Fruit fly (Drosophila melanogaster) whole organism, prepupa: ENCODE measurements around the gene CG9498.

Experiments
- CG10631 ChIP-seq: fragments of 200-800 bp; sonication (Bioruptor generic); optimal IDR thresholded peaks from 2 replicates; lab custom pipeline; 2016; ENCODE audit warnings: missing biosample characterization, missing genetic modification characterization
- CG11294 ChIP-seq: fragments of 200-800 bp; sonication (Bioruptor generic); IDR thresholded peaks from 2 replicates; pipeline ENCODE4 v1.3.6; 2022; ENCODE audit warnings: missing biosample characterization, missing genetic modification characterization
- CG11762 ChIP-seq: fragments of 200-800 bp; sonication (Bioruptor generic); optimal IDR thresholded peaks from 3 replicates; lab custom pipeline; 2016; ENCODE audit warnings: missing biosample characterization, missing genetic modification characterization; ENCODE audit not compliant: insufficient read depth
- CG11902 ChIP-seq: fragments of 200-800 bp; sonication (Bioruptor generic); optimal IDR thresholded peaks from 3 replicates; lab custom pipeline; 2016; ENCODE audit warnings: missing biosample characterization, missing genetic modification characterization
- CG15336 ChIP-seq: fragments of 200-800 bp; sonication (Bioruptor generic); IDR thresholded peaks from 2 replicates; pipeline ENCODE4 v1.3.6; 2022; ENCODE audit warnings: missing biosample characterization, missing genetic modification characterization
- CG1621 ChIP-seq: fragments of 200-800 bp; sonication (Bioruptor generic); optimal IDR thresholded peaks from 3 replicates; lab custom pipeline; 2018; ENCODE audit warnings: missing biosample characterization, mild to moderate bottlenecking, missing genetic modification characterization
- CG16779 ChIP-seq: fragments of 200-800 bp; sonication (Bioruptor generic); optimal IDR thresholded peaks from 3 replicates; lab custom pipeline; 2017; ENCODE audit warnings: missing biosample characterization, mild to moderate bottlenecking, missing genetic modification characterization
- CG31627 ChIP-seq: fragments of 200-800 bp; sonication (Bioruptor generic); optimal IDR thresholded peaks from 3 replicates; lab custom pipeline; 2016; ENCODE audit warnings: missing biosample characterization, missing genetic modification characterization
- CG32006 ChIP-seq: fragments of 200-800 bp; sonication (Bioruptor generic); optimal IDR thresholded peaks from 3 replicates; lab custom pipeline; 2017; ENCODE audit warnings: missing biosample characterization, mild to moderate bottlenecking, missing genetic modification characterization
- CG3919 ChIP-seq: fragments of 200-800 bp; sonication (Bioruptor generic); optimal IDR thresholded peaks from 3 replicates; lab custom pipeline; 2016; ENCODE audit warnings: missing biosample characterization, missing genetic modification characterization
- CG4318 ChIP-seq: fragments of 200-800 bp; sonication (Bioruptor generic); optimal IDR thresholded peaks from 3 replicates; lab custom pipeline; 2017; ENCODE audit warnings: missing biosample characterization, mild to moderate bottlenecking, missing genetic modification characterization
- CG6163 ChIP-seq: fragments of 200-800 bp; sonication (Bioruptor generic); IDR thresholded peaks from 3 replicates; pipeline ENCODE4 v1.3.6; 2022; ENCODE audit warnings: missing biosample characterization, missing genetic modification characterization
- CG6276 ChIP-seq: fragments of 200-800 bp; sonication (Bioruptor generic); optimal IDR thresholded peaks from 2 replicates; lab custom pipeline; 2017; ENCODE audit warnings: missing biosample characterization, mild to moderate bottlenecking, missing genetic modification characterization
- CG6792 ChIP-seq: fragments of 200-800 bp; sonication (Bioruptor generic); optimal IDR thresholded peaks from 3 replicates; lab custom pipeline; 2016; ENCODE audit warnings: missing biosample characterization, missing genetic modification characterization
- CG6808 ChIP-seq: fragments of 200-800 bp; sonication (Bioruptor generic); optimal IDR thresholded peaks from 3 replicates; lab custom pipeline; 2017; ENCODE audit warnings: missing biosample characterization, missing genetic modification characterization, mild to moderate bottlenecking, moderate library complexity, missing genetic modification reagents
- CG7368 ChIP-seq: fragments of 200-800 bp; sonication (Bioruptor generic); optimal IDR thresholded peaks from 3 replicates; lab custom pipeline; 2016; ENCODE audit warnings: missing biosample characterization, missing genetic modification characterization
- CG8319 ChIP-seq: fragments of 200-800 bp; sonication (Bioruptor generic); optimal IDR thresholded peaks from 3 replicates; lab custom pipeline; 2016; ENCODE audit warnings: missing biosample characterization, missing genetic modification characterization
- CG9139 ChIP-seq: fragments of 200-800 bp; sonication (Bioruptor generic); optimal IDR thresholded peaks from 3 replicates; lab custom pipeline; 2017; ENCODE audit warnings: missing biosample characterization, mild to moderate bottlenecking, missing genetic modification characterization
- Eip75B ChIP-seq: fragments of 200-800 bp; sonication (Bioruptor generic); optimal IDR thresholded peaks from 3 replicates; lab custom pipeline; 2016; ENCODE audit warnings: missing biosample characterization, missing genetic modification characterization
- Eip78C ChIP-seq: fragments of 200-800 bp; sonication (Bioruptor generic); peaks from one replicate; lab custom pipeline; 2016; ENCODE audit warnings: missing biosample characterization, missing genetic modification characterization
- Eip93F ChIP-seq: fragments of 200-800 bp; sonication (Bioruptor generic); optimal IDR thresholded peaks from 2 replicates; lab custom pipeline; 2016; ENCODE audit warnings: missing biosample characterization, mild to moderate bottlenecking, missing genetic modification characterization
- Ets21C ChIP-seq: fragments of 200-800 bp; sonication (Bioruptor generic); optimal IDR thresholded peaks from 3 replicates; lab custom pipeline; 2016; ENCODE audit warnings: missing biosample characterization, missing genetic modification characterization
- Ets96B ChIP-seq: fragments of 200-800 bp; optimal IDR thresholded peaks from 2 replicates; lab custom pipeline; 2019; ENCODE audit warnings: missing biosample characterization, mild to moderate bottlenecking, missing genetic modification characterization, moderate library complexity
- Gug ChIP-seq: fragments of 200-800 bp; sonication (Bioruptor generic); IDR thresholded peaks from 2 replicates; pipeline ENCODE4 v1.3.6; 2022; ENCODE audit warnings: missing biosample characterization, missing genetic modification characterization
- Hr38 ChIP-seq: sonication (Bioruptor generic); optimal IDR thresholded peaks from 2 replicates; lab custom pipeline; 2016; ENCODE audit warnings: missing biosample characterization, missing genetic modification characterization
- Hr39 ChIP-seq: fragments of 200-800 bp; sonication (Bioruptor generic); optimal IDR thresholded peaks from 2 replicates; lab custom pipeline; 2016; ENCODE audit warnings: missing biosample characterization, missing genetic modification characterization
- Hr4 ChIP-seq: fragments of 200-800 bp; sonication (Bioruptor generic); optimal IDR thresholded peaks from 3 replicates; lab custom pipeline; 2016; ENCODE audit warnings: missing biosample characterization, missing genetic modification characterization
- Lpt ChIP-seq: fragments of 200-800 bp; sonication (Bioruptor generic); optimal IDR thresholded peaks from 3 replicates; lab custom pipeline; 2016; ENCODE audit warnings: missing biosample characterization, missing genetic modification characterization
- Met ChIP-seq: fragments of 200-800 bp; sonication (Bioruptor generic); optimal IDR thresholded peaks from 3 replicates; lab custom pipeline; 2016; ENCODE audit warnings: missing biosample characterization, missing genetic modification characterization
- OdsH ChIP-seq: fragments of 200-800 bp; sonication (Bioruptor generic); optimal IDR thresholded peaks from 3 replicates; lab custom pipeline; 2016; ENCODE audit warnings: missing biosample characterization, missing genetic modification characterization
- Smox ChIP-seq: fragments of 200-800 bp; sonication (Bioruptor generic); optimal IDR thresholded peaks from 3 replicates; lab custom pipeline; 2016; ENCODE audit warnings: missing biosample characterization, missing genetic modification characterization
- Sox102F ChIP-seq: fragments of 200-800 bp; sonication (Bioruptor generic); optimal IDR thresholded peaks from 2 replicates; lab custom pipeline; 2016; ENCODE audit warnings: missing biosample characterization, mild to moderate bottlenecking, missing genetic modification characterization
- Sox14 ChIP-seq: fragments of 200-800 bp; sonication (Bioruptor generic); optimal IDR thresholded peaks from 3 replicates; lab custom pipeline; 2016; ENCODE audit warnings: missing biosample characterization, missing genetic modification characterization
- Sox15 ChIP-seq: fragments of 200-800 bp; sonication (Bioruptor generic); optimal IDR thresholded peaks from 3 replicates; lab custom pipeline; 2016; ENCODE audit warnings: missing biosample characterization, missing genetic modification characterization
- achi ChIP-seq: fragments of 200-800 bp; sonication (Bioruptor generic); optimal IDR thresholded peaks from 3 replicates; lab custom pipeline; 2016; ENCODE audit warnings: missing biosample characterization, missing genetic modification characterization
- acj6 ChIP-seq: fragments of 200-800 bp; sonication (Bioruptor generic); optimal IDR thresholded peaks from 3 replicates; lab custom pipeline; 2016; ENCODE audit warnings: missing biosample characterization, missing genetic modification characterization
- dac ChIP-seq: fragments of 200-800 bp; sonication (Bioruptor generic); optimal IDR thresholded peaks from 2 replicates; lab custom pipeline; 2017; ENCODE audit warnings: missing biosample characterization, mild to moderate bottlenecking, missing genetic modification characterization
- eg ChIP-seq: fragments of 200-800 bp; sonication (Bioruptor generic); IDR thresholded peaks from 3 replicates; pipeline ENCODE4 v1.3.6; 2022; ENCODE audit warnings: missing biosample characterization, missing genetic modification characterization
- esn ChIP-seq: fragments of 200-800 bp; sonication (Bioruptor generic); optimal IDR thresholded peaks from 2 replicates; lab custom pipeline; 2016; ENCODE audit warnings: missing biosample characterization, mild to moderate bottlenecking, missing genetic modification characterization, moderate library complexity
- fd59A ChIP-seq: fragments of 200-800 bp; sonication (Bioruptor generic); optimal IDR thresholded peaks from 2 replicates; lab custom pipeline; 2017; ENCODE audit warnings: missing biosample characterization, mild to moderate bottlenecking, missing genetic modification characterization, missing genetic modification reagents
- fd85E ChIP-seq: fragments of 200-800 bp; sonication (Bioruptor generic); optimal IDR thresholded peaks from 3 replicates; lab custom pipeline; 2016; ENCODE audit warnings: missing biosample characterization, missing genetic modification characterization
- lz ChIP-seq: fragments of 200-800 bp; sonication (Bioruptor generic); optimal IDR thresholded peaks from 3 replicates; lab custom pipeline; 2016; ENCODE audit warnings: missing biosample characterization, missing genetic modification characterization
- net ChIP-seq: fragments of 200-800 bp; sonication (Bioruptor generic); optimal IDR thresholded peaks from 3 replicates; lab custom pipeline; 2016; ENCODE audit warnings: missing biosample characterization, missing genetic modification characterization
- salr ChIP-seq, 2 experiments: fragments of 200-800 bp; sonication (Bioruptor generic); optimal IDR thresholded peaks; 3 replicates each; lab custom pipeline; 2016 to 2018; ENCODE audit warnings: missing biosample characterization in 2 of 2, missing genetic modification characterization in 2 of 2, mild to moderate bottlenecking in 1 of 2
- spab ChIP-seq: fragments of 200-800 bp; sonication (Bioruptor generic); optimal IDR thresholded peaks from 2 replicates; lab custom pipeline; 2017; ENCODE audit warnings: missing biosample characterization, mild to moderate bottlenecking, missing genetic modification characterization, missing genetic modification reagents
- ss ChIP-seq, 2 experiments: fragments of 200-800 bp; sonication (Bioruptor generic); optimal IDR thresholded peaks; 2 replicates in 1 of 2; 3 replicates in 1 of 2; lab custom pipeline; 2017 to 2018; ENCODE audit warnings: mild to moderate bottlenecking in 2 of 2, missing biosample characterization in 2 of 2, missing genetic modification characterization in 2 of 2, moderate library complexity in 1 of 2
- svp ChIP-seq: fragments of 200-800 bp; sonication (Bioruptor generic); peaks from one replicate; lab custom pipeline; 2016; ENCODE audit warnings: missing biosample characterization, missing genetic modification characterization
- vri ChIP-seq: fragments of 200-800 bp; sonication (Bioruptor generic); optimal IDR thresholded peaks from 3 replicates; lab custom pipeline; 2016; ENCODE audit warnings: missing biosample characterization, mild to moderate bottlenecking, missing genetic modification characterization

CG9498 gene

dm6 chr2L:6337843-6338366, 12.9 kb downstream of the CG9498 start:
- TF ChIP-seq lz (GFP tag; lab: Kevin White, UChicago) (no peak), svp (no peak), CG8319 (GFP tag; lab: Kevin White, UChicago) (no peak), Ets21C (no peak), Hr4 (GFP tag; lab: Kevin White, UChicago) (no peak), Sox14 (no peak), CG15336 (GFP tag; lab: Robert Waterston, UW) (no peak), fd85E (no peak), Met (no peak), Eip93F (no peak), CG6276 (GFP tag; lab: Kevin White, UChicago) (no peak), CG4318 (GFP tag; lab: Kevin White, UChicago) (no peak), Sox102F (GFP tag; lab: Kevin White, UChicago) (no peak), CG11762 (GFP tag; lab: Kevin White, UChicago) (no peak), CG1621 (tag; lab: Kevin White, UChicago) (no peak), CG9139 (GFP tag; lab: Kevin White, UChicago) (no peak), Gug (GFP tag; lab: Robert Waterston, UW) (no peak), Hr39 (no peak), net (GFP tag; lab: Kevin White, UChicago) (no peak)

dm6 chr2L:6324386-6324744, 26.5 kb downstream of the CG9498 start:
- TF ChIP-seq CG31627 (GFP tag; lab: Kevin White, UChicago): no peak
- no peak for TF ChIP-seq CG8319 (GFP tag; lab: Kevin White, UChicago)
- peak; percentile 98 for TF ChIP-seq eg (GFP tag; lab: Robert Waterston, UW)
- no peak for TF ChIP-seq Hr39
- peak; percentile 72 for TF ChIP-seq Lpt (GFP tag; lab: Kevin White, UChicago)
- TF ChIP-seq Hr38 (GFP tag; lab: Kevin White, UChicago): no peak
- TF ChIP-seq esn (GFP tag; lab: Kevin White, UChicago): peak; percentile 42
- peak; percentile 96 for TF ChIP-seq CG6276 (GFP tag; lab: Kevin White, UChicago)
- TF ChIP-seq Ets96B (tag; lab: Kevin White, UChicago): peak; percentile 82
- peak; percentile 22 for TF ChIP-seq fd59A (GFP tag; lab: Kevin White, UChicago)
- no peak for TF ChIP-seq spab
- peak; percentile 87 to 91 for TF ChIP-seq ss (GFP tag; optimal IDR thresholded peaks at IDR 0.05; lab: Kevin White, UChicago)
- TF ChIP-seq net (GFP tag; lab: Kevin White, UChicago): no peak
- TF ChIP-seq salr (GFP tag; optimal IDR thresholded peaks at IDR 0.05; lab: Kevin White, UChicago): peak in 1 of 2 experiments; percentile 43
- peak; percentile 87 for TF ChIP-seq CG6808 (GFP tag; lab: Kevin White, UChicago)
- peak; percentile 15 for TF ChIP-seq Eip93F
- no peak for TF ChIP-seq Met
- TF ChIP-seq OdsH: no peak
- peak; percentile 79 for TF ChIP-seq Gug (GFP tag; lab: Robert Waterston, UW)
- no peak for TF ChIP-seq fd85E
- TF ChIP-seq CG11294: peak; percentile 65; the same call in 1 of the 2 replicates
- TF ChIP-seq CG6163 (GFP tag; lab: Robert Waterston, UW): peak; percentile 97
- TF ChIP-seq achi (GFP tag; lab: Kevin White, UChicago): no peak
- TF ChIP-seq CG7368 (GFP tag; lab: Kevin White, UChicago): no peak
- no peak for TF ChIP-seq CG11902 (GFP tag; lab: Kevin White, UChicago)
- no peak for TF ChIP-seq Sox15 (GFP tag; lab: Kevin White, UChicago)
- no peak for TF ChIP-seq Eip75B
- no peak for TF ChIP-seq CG6792
- no peak for TF ChIP-seq Sox102F (GFP tag; lab: Kevin White, UChicago)
- peak; percentile 71 for TF ChIP-seq CG32006 (GFP tag; lab: Kevin White, UChicago)
- TF ChIP-seq CG1621 (tag; lab: Kevin White, UChicago): no peak
- TF ChIP-seq CG10631 (GFP tag; lab: Kevin White, UChicago): no peak
- TF ChIP-seq Ets21C: no peak
- TF ChIP-seq CG4318 (GFP tag; lab: Kevin White, UChicago): no peak
- TF ChIP-seq Eip78C (GFP tag; lab: Kevin White, UChicago): no peak
- TF ChIP-seq svp: no peak
- TF ChIP-seq CG9139 (GFP tag; lab: Kevin White, UChicago): no peak
- no peak for TF ChIP-seq lz (GFP tag; lab: Kevin White, UChicago)
- TF ChIP-seq vri (GFP tag; lab: Kevin White, UChicago): peak; percentile 68
- peak; percentile 90 for TF ChIP-seq CG16779 (tag; lab: Kevin White, UChicago)
- TF ChIP-seq Hr4 (GFP tag; lab: Kevin White, UChicago): peak; percentile 35
- no peak for TF ChIP-seq CG3919 (GFP tag; lab: Kevin White, UChicago)
- TF ChIP-seq Sox14: peak; percentile 30
- TF ChIP-seq dac (GFP tag; lab: Kevin White, UChicago): peak; percentile 42
- no peak for TF ChIP-seq Smox (GFP tag; lab: Kevin White, UChicago)
- TF ChIP-seq acj6: no peak
- TF ChIP-seq CG11762 (GFP tag; lab: Kevin White, UChicago): peak; percentile 22
